Worm (Caenorhabditis elegans): ENCODE results near the gene sri-29.
A peak's percentile ranks its signal among the peaks of the same experiment; 100 is the strongest.

The sri-29 gene

DNA sequence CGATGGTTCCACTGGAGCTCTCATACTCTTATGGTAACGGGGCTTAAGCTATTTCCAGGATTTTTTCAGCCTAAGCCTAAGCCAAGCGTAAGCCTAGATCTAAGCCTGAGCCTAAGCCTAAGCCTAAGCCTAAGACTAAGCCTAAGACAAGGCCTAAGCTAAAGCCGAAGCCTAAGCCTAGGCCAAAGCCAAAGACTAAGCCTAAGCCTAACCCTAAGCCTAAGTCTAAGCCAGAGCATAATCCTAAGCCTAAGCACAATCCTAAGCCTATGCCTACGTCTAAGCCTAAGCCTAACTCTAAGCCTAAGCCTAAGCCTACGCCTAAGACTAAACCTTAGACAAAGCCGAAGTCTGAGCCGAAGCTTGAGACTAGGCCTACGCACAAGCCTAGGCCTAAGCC is 4.9 kb downstream of the sri-29 start:
- TF ChIP-seq madf-6 (GFP tag; IDR thresholded peaks at IDR 0.05) (peak; percentile 24; the same call in 1 of the 2 replicates), hsf-1 (GFP tag; IDR thresholded peaks at IDR 0.05) (0 out of 2 replicates have a peak, but pooled peaks have one; percentile 39), ztf-18 (tag; optimal IDR thresholded peaks at IDR 0.05) (no peak)

DNA sequence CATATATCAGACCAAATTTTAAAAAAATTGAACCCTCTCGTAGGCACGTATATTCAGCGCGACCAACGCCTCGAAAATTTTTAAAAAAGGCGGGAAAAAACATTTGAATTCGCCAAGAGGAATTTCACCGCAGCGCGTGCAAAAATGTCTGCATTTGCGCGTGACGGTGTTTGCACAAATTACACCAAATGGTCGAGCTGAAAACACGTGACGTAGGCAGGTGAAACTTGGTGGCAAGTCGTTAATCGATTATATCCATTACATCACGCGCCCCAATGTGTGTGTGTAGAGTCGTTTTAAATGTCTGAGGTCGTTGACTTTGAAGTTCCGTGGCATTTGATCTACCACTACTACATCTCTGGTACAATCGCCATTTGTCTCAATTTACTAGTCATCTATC is 6.6 kb downstream of the sri-29 start, which contains the start of gene sri-31:
Gene sri-31, plus strand, starts transcription at position 301 of the 400 bp plus-strand sequence.
- TF ChIP-seq hrde-1 (tag; optimal IDR thresholded peaks at IDR 0.05; ENCODE audit: borderline replicate concordance) (no peak), chd-7 (tag; optimal IDR thresholded peaks at IDR 0.05) (no peak), aptf-3 (GFP tag; IDR thresholded peaks at IDR 0.05) (no peak), efl-1 (GFP tag; optimal IDR thresholded peaks at IDR 0.05) (no peak), lsy-27 (tag; optimal IDR thresholded peaks at IDR 0.05; ENCODE audit: borderline replicate concordance, insufficient read depth) (no peak), ztf-6 (GFP tag; IDR thresholded peaks at IDR 0.05) (no peak), bed-1 (GFP tag; IDR thresholded peaks at IDR 0.05) (no peak), lin-40 (tag; optimal IDR thresholded peaks at IDR 0.05) (no peak), F33H1.4 (GFP tag; IDR thresholded peaks at IDR 0.05) (no peak), attf-6 (GFP tag; IDR thresholded peaks at IDR 0.05) (no peak), ztf-3 (GFP tag; optimal IDR thresholded peaks at IDR 0.05) (no peak), xnd-1 (tag; optimal IDR thresholded peaks at IDR 0.05) (no peak), madf-8 (GFP tag; conservative IDR thresholded peaks at IDR 0.05) (no peak), hsf-1 (GFP tag; IDR thresholded peaks at IDR 0.05) (no peak), F39B2.1 (GFP tag; IDR thresholded peaks at IDR 0.05) (no peak), B0019.2 (GFP tag; conservative IDR thresholded peaks at IDR 0.05) (no peak), atf-7 (tag; optimal IDR thresholded peaks at IDR 0.05) (no peak), pha-4 (tag; optimal IDR thresholded peaks at IDR 0.05) (no peak), let-607 (tag; optimal IDR thresholded peaks at IDR 0.05) (no peak)

DNA sequence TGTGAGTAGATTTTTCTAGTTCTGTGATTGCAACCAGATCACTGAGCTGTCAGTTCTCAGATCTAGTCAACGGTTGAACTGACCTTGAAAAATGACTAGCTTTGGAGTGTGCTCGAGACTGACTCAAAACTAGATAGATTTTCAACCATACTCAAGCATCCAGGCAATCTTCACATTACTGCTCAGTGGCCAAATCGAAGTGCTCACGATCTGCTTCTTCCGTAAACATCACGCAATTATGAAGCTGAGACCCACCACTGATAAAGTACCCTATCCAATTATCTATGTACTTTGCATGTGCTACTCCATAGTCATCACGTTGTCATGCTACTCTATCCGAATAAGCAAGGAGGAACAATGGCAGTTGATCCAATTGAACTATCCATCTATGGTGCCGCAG is 7.2 kb downstream of the sri-29 start:
- TF ChIP-seq fkh-3 (tag; optimal IDR thresholded peaks at IDR 0.05) = no peak
- no peak for TF ChIP-seq lsl-1 (GFP tag; optimal IDR thresholded peaks at IDR 0.05)
- no peak for TF ChIP-seq F52B5.7 (tag; optimal IDR thresholded peaks at IDR 0.05)
- no peak for TF ChIP-seq let-607 (tag; optimal IDR thresholded peaks at IDR 0.05)
- TF ChIP-seq lin-54 (GFP tag; optimal IDR thresholded peaks at IDR 0.05) = no peak
- no peak for TF ChIP-seq B0019.2 (GFP tag; conservative IDR thresholded peaks at IDR 0.05)
- TF ChIP-seq snpc-4 (GFP tag; optimal IDR thresholded peaks at IDR 0.05) = no peak
- no peak for TF ChIP-seq snpc-4 (tag; optimal IDR thresholded peaks at IDR 0.05)
- TF ChIP-seq snpc-3.4 (tag; optimal IDR thresholded peaks at IDR 0.05) = no peak
- TF ChIP-seq F10E7.11 (tag; optimal IDR thresholded peaks at IDR 0.05) = no peak
- no peak for TF ChIP-seq zim-3 (tag; optimal IDR thresholded peaks at IDR 0.05)
- TF ChIP-seq die-1 (tag; optimal IDR thresholded peaks at IDR 0.05) = no peak
- no peak for TF ChIP-seq nhr-80 (tag; optimal IDR thresholded peaks at IDR 0.05)
- TF ChIP-seq ztf-26 (tag; optimal IDR thresholded peaks at IDR 0.05) = no peak
- TF ChIP-seq sptf-2 (GFP tag; optimal IDR thresholded peaks at IDR 0.05) = no peak
- no peak for TF ChIP-seq B0261.1 (tag; optimal IDR thresholded peaks at IDR 0.05)
- no peak for TF ChIP-seq lag-1 (GFP tag; IDR thresholded peaks at IDR 0.05)
- no peak for TF ChIP-seq hrde-1 (tag; optimal IDR thresholded peaks at IDR 0.05; ENCODE audit: borderline replicate concordance)
